Worm (Caenorhabditis elegans) whole organism, young adult: ENCODE measurements around the gene F40F9.10.

Source experiments
- D2030.7 ChIP-seq: fragments of 200-800 bp; sonication (Bioruptor generic); IDR thresholded peaks from 2 replicates; pipeline ENCODE4 v1.3.6; 2022; ENCODE audit warnings: missing genetic modification reagents, missing genetic modification characterization, missing compliant biosample characterization
- F33H1.4 ChIP-seq: fragments of 200-800 bp; sonication (Bioruptor generic); IDR thresholded peaks from 2 replicates; pipeline ENCODE4 v1.3.6; 2022; ENCODE audit warnings: missing genetic modification reagents, missing genetic modification characterization, missing compliant biosample characterization
- F55B11.4 ChIP-seq: sonication (generic microtip); optimal IDR thresholded peaks from 2 replicates; lab custom pipeline; 2016; ENCODE audit warnings: missing compliant biosample characterization, missing genetic modification characterization, borderline replicate concordance; ENCODE audit not compliant: insufficient read depth
- K12H6.12 ChIP-seq: fragments of 200-800 bp; sonication (Bioruptor generic); optimal IDR thresholded peaks from 2 replicates; lab custom pipeline; 2018; ENCODE audit warnings: mild to moderate bottlenecking, missing genetic modification characterization, missing compliant biosample characterization
- Y53F4B.3 ChIP-seq: fragments of 200-800 bp; sonication (Bioruptor generic); IDR thresholded peaks from 2 replicates; pipeline ENCODE4 v1.3.6; 2022; ENCODE audit warnings: missing genetic modification reagents, missing genetic modification characterization, missing compliant biosample characterization
- Y79H2A.3 ChIP-seq: fragments of 200-800 bp; sonication (Bioruptor generic); conservative IDR thresholded peaks from 2 replicates; pipeline ENCODE4 v1.3.6; 2022; ENCODE audit warnings: missing genetic modification reagents, missing genetic modification characterization, missing compliant biosample characterization
- ZK185.1 ChIP-seq: sonication (generic microtip); optimal IDR thresholded peaks from 2 replicates; lab custom pipeline; 2016; ENCODE audit warnings: mild to moderate bottlenecking, missing genetic modification characterization, missing compliant biosample characterization; ENCODE audit not compliant: poor library complexity, severe bottlenecking
- attf-5 ChIP-seq: fragments of 200-800 bp; sonication (Bioruptor generic); optimal IDR thresholded peaks from 2 replicates; lab custom pipeline; 2018; ENCODE audit warnings: mild to moderate bottlenecking, missing genetic modification characterization, missing compliant biosample characterization
- attf-6 ChIP-seq: fragments of 200-800 bp; sonication (Bioruptor generic); IDR thresholded peaks from 2 replicates; pipeline ENCODE4 v1.3.6; 2022; ENCODE audit warnings: missing genetic modification reagents, missing genetic modification characterization, missing compliant biosample characterization
- bed-1 ChIP-seq: fragments of 200-800 bp; sonication (Bioruptor generic); IDR thresholded peaks from 2 replicates; pipeline ENCODE4 v1.3.6; 2022; ENCODE audit warnings: missing genetic modification reagents, missing genetic modification characterization, missing compliant biosample characterization
- cebp-1 ChIP-seq, 2 experiments: fragments of 200-800 bp in 1 of 2; sonication (Bioruptor generic) in 1 of 2; sonication (generic microtip) in 1 of 2; IDR thresholded peaks in 1 of 2; optimal IDR thresholded peaks in 1 of 2; 2 replicates each; pipeline versions ENCODE4 v1.3.6 to Lab custom; 2017 to 2022; ENCODE audit warnings: missing compliant biosample characterization in 2 of 2, missing genetic modification characterization in 2 of 2, mild to moderate bottlenecking in 1 of 2, missing genetic modification reagents in 1 of 2, moderate library complexity in 1 of 2
- ceh-27 ChIP-seq: fragments of 200-800 bp; sonication (Bioruptor generic); optimal IDR thresholded peaks from 2 replicates; lab custom pipeline; 2018; ENCODE audit warnings: mild to moderate bottlenecking, missing genetic modification characterization, moderate library complexity, missing compliant biosample characterization
- ceh-91 ChIP-seq: fragments of 200-800 bp; sonication (Bioruptor generic); IDR thresholded peaks from 2 replicates; pipeline ENCODE4 v1.3.6; 2022; ENCODE audit warnings: missing genetic modification reagents, missing genetic modification characterization, missing compliant biosample characterization
- die-1 ChIP-seq: sonication (generic microtip); optimal IDR thresholded peaks from 2 replicates; lab custom pipeline; 2016; ENCODE audit warnings: missing genotype, mild to moderate bottlenecking, missing genetic modification characterization, missing compliant biosample characterization
- dox-1 ChIP-seq: fragments of 200-800 bp; sonication (Bioruptor generic); IDR thresholded peaks from 2 replicates; pipeline ENCODE4 v1.3.6; 2022; ENCODE audit warnings: missing genetic modification reagents, missing genetic modification characterization, missing compliant biosample characterization
- dpl-1 ChIP-seq: fragments of 150-350 bp; optimal IDR thresholded peaks from 2 replicates; lab custom pipeline; 2014; ENCODE audit warnings: missing biosample characterization, missing genetic modification reagents, missing genetic modification characterization
- efl-1 ChIP-seq: fragments of 150-350 bp; optimal IDR thresholded peaks from 2 replicates; lab custom pipeline; 2014; ENCODE audit warnings: missing biosample characterization, missing genetic modification reagents, missing genetic modification characterization
- egl-18 ChIP-seq: fragments of 200-800 bp; sonication (Bioruptor generic); IDR thresholded peaks from 2 replicates; pipeline ENCODE4 v1.3.6; 2022; ENCODE audit warnings: missing genetic modification reagents, missing genetic modification characterization, missing compliant biosample characterization
- egl-44 ChIP-seq: fragments of 200-800 bp; sonication (Bioruptor generic); IDR thresholded peaks from 2 replicates; pipeline ENCODE4 v1.3.6; 2022; ENCODE audit warnings: missing genetic modification reagents, missing genetic modification characterization, missing compliant biosample characterization
- hlh-12 ChIP-seq: sonication (generic microtip); optimal IDR thresholded peaks from 2 replicates; lab custom pipeline; 2016; ENCODE audit warnings: missing genetic modification characterization, missing compliant biosample characterization
- hmg-1.2 ChIP-seq: fragments of 200-800 bp; sonication (Bioruptor generic); IDR thresholded peaks from 2 replicates; pipeline ENCODE4 v1.3.6; 2022; ENCODE audit warnings: missing genetic modification reagents, missing genetic modification characterization, missing compliant biosample characterization
- hmg-20 ChIP-seq: fragments of 200-800 bp; sonication (Bioruptor generic); IDR thresholded peaks from 2 replicates; pipeline ENCODE4 v1.3.6; 2022; ENCODE audit warnings: missing genetic modification reagents, missing genetic modification characterization, missing compliant biosample characterization
- let-607 ChIP-seq, 2 experiments: fragments of 200-800 bp in 1 of 2; sonication (Bioruptor generic) in 1 of 2; sonication (generic microtip) in 1 of 2; optimal IDR thresholded peaks; 2 replicates each; lab custom pipeline; 2016 to 2018; ENCODE audit warnings: mild to moderate bottlenecking in 2 of 2, missing compliant biosample characterization in 2 of 2, missing genetic modification characterization in 2 of 2, moderate library complexity in 2 of 2, missing genotype in 1 of 2
- lin-40 ChIP-seq: sonication (generic microtip); optimal IDR thresholded peaks from 2 replicates; lab custom pipeline; 2016; ENCODE audit warnings: missing genetic modification characterization, mild to moderate bottlenecking, missing compliant biosample characterization, missing genotype, missing genetic modification reagents
- lin-54 ChIP-seq: fragments of 200-800 bp; sonication (Bioruptor generic); optimal IDR thresholded peaks from 2 replicates; lab custom pipeline; 2018; ENCODE audit warnings: mild to moderate bottlenecking, missing genetic modification characterization, missing compliant biosample characterization
- lsl-1 ChIP-seq: fragments of 200-800 bp; sonication (Bioruptor generic); optimal IDR thresholded peaks from 2 replicates; lab custom pipeline; 2018; ENCODE audit warnings: mild to moderate bottlenecking, missing genetic modification characterization, moderate library complexity, missing compliant biosample characterization
- mcd-1 ChIP-seq: fragments of 200-800 bp; sonication (Bioruptor generic); IDR thresholded peaks from 2 replicates; pipeline ENCODE4 v1.3.6; 2022; ENCODE audit warnings: missing genetic modification reagents, missing genetic modification characterization, missing compliant biosample characterization
- nfyb-1 ChIP-seq: fragments of 200-800 bp; sonication (Bioruptor generic); IDR thresholded peaks from 2 replicates; pipeline ENCODE4 v1.3.6; 2022; ENCODE audit warnings: missing genetic modification reagents, missing genetic modification characterization, missing compliant biosample characterization
- nhr-179 ChIP-seq: sonication (generic microtip); optimal IDR thresholded peaks from 2 replicates; lab custom pipeline; 2016; ENCODE audit warnings: mild to moderate bottlenecking, missing genetic modification characterization, missing compliant biosample characterization
- nhr-80 ChIP-seq: sonication (generic microtip); optimal IDR thresholded peaks from 2 replicates; lab custom pipeline; 2016; ENCODE audit warnings: missing genetic modification characterization, missing compliant biosample characterization
- nhr-90 ChIP-seq: sonication (generic microtip); optimal IDR thresholded peaks from 2 replicates; lab custom pipeline; 2016; ENCODE audit warnings: missing genotype, mild to moderate bottlenecking, missing genetic modification characterization, missing compliant biosample characterization
- pha-4 ChIP-seq: fragments of 150-350 bp; sonication (generic microtip); optimal IDR thresholded peaks from 2 replicates; lab custom pipeline; 2014; ENCODE audit warnings: missing biosample characterization, missing genetic modification reagents, missing genetic modification characterization
- sea-2 ChIP-seq: fragments of 200-800 bp; sonication (Bioruptor generic); IDR thresholded peaks from 2 replicates; pipeline ENCODE4 v1.3.6; 2022; ENCODE audit warnings: missing genetic modification characterization, missing compliant biosample characterization
- snpc-3.4 ChIP-seq: sonication (generic microtip); optimal IDR thresholded peaks from 2 replicates; lab custom pipeline; 2017; ENCODE audit warnings: missing genetic modification characterization, mild to moderate bottlenecking, missing compliant biosample characterization, antibody characterized with exemption, moderate library complexity, missing genotype, missing genetic modification reagents
- snpc-4 ChIP-seq, 5 experiments: fragments of 150-350 bp in 1 of 5; sonication (generic microtip) in 4 of 5; optimal IDR thresholded peaks; 2 replicates each; lab custom pipeline; 2014 to 2018; ENCODE audit warnings: missing genetic modification characterization in 5 of 5, missing biosample characterization in 3 of 5, antibody characterized with exemption in 2 of 5, mild to moderate bottlenecking in 2 of 5, missing compliant biosample characterization in 2 of 5, missing genotype in 2 of 5, moderate library complexity in 2 of 5, missing genetic modification reagents in 1 of 5
- tbp1 ChIP-seq: fragments of 200-800 bp; sonication (Bioruptor generic); optimal IDR thresholded peaks from 2 replicates; lab custom pipeline; 2018; ENCODE audit warnings: mild to moderate bottlenecking, missing genetic modification characterization, missing compliant biosample characterization
- tlf-1 ChIP-seq: fragments of 200-800 bp; sonication (Bioruptor generic); optimal IDR thresholded peaks from 2 replicates; lab custom pipeline; 2018; ENCODE audit warnings: mild to moderate bottlenecking, missing genetic modification characterization, missing compliant biosample characterization
- unc-62 ChIP-seq: fragments of 150-350 bp; optimal IDR thresholded peaks from 2 replicates; lab custom pipeline; 2014; ENCODE audit warnings: missing biosample characterization, missing genetic modification reagents, missing genetic modification characterization
- zfh-2 ChIP-seq: fragments of 200-800 bp; sonication (Bioruptor generic); conservative IDR thresholded peaks from 2 replicates; pipeline ENCODE4 v1.3.6; 2022; ENCODE audit warnings: missing genetic modification reagents, missing genetic modification characterization, missing compliant biosample characterization
- ztf-6 ChIP-seq: fragments of 200-800 bp; sonication (Bioruptor generic); IDR thresholded peaks from 2 replicates; pipeline ENCODE4 v1.3.6; 2022; ENCODE audit warnings: missing genetic modification reagents, missing genetic modification characterization, missing compliant biosample characterization

F40F9.10 gene

ce11 chrV:9729462-9730162 lies 16.2 kb upstream of the F40F9.10 start, which contains the start of the genes aagr-3 and drap-1:
Gene aagr-3, minus strand, starts transcription at chrV:9729512.
Gene drap-1, plus strand, starts transcription at chrV:9730106.
- TF ChIP-seq ceh-91 (GFP tag; lab: Robert Waterston, UW) (0 out of 2 replicates have a peak, but pooled peaks have one; percentile 27), snpc-4 (GFP tag; optimal IDR thresholded peaks at IDR 0.05; lab: Kevin White, UChicago) (no peak), snpc-4 (tag; optimal IDR thresholded peaks at IDR 0.05; lab: Kevin White, UChicago) (peak in 1 of 4 experiments; percentile 8), ceh-27 (GFP tag; lab: Kevin White, UChicago) (no peak), let-607 (tag; optimal IDR thresholded peaks at IDR 0.05; lab: Kevin White, UChicago) (no peak), nhr-90 (tag; lab: Kevin White, UChicago) (no peak), cebp-1 (GFP tag; IDR thresholded peaks at IDR 0.05; lab: Robert Waterston, UW) (no peak), cebp-1 (tag; optimal IDR thresholded peaks at IDR 0.05; lab: Kevin White, UChicago) (peak; percentile 40), hmg-1.2 (no peak), mcd-1 (GFP tag; lab: Robert Waterston, UW) (peak; percentile 62), die-1 (no peak), Y53F4B.3 (no peak), unc-62 (GFP tag; lab: Kevin White, UChicago) (no peak), snpc-3.4 (tag; lab: Kevin White, UChicago) (peak; percentile 54), zfh-2 (GFP tag; lab: Robert Waterston, UW) (no peak), F55B11.4 (tag; lab: Kevin White, UChicago) (no peak), pha-4 (tag; lab: Kevin White, UChicago) (no peak), ztf-6 (GFP tag; lab: Robert Waterston, UW) (no peak), hlh-12 (tag; lab: Kevin White, UChicago) (no peak), efl-1 (peak; percentile 3), lin-54 (GFP tag; lab: Kevin White, UChicago) (peak; percentile 42), K12H6.12 (tag; lab: Kevin White, UChicago) (no peak), nhr-80 (tag; lab: Kevin White, UChicago) (peak; percentile 66), nfyb-1 (GFP tag; lab: Robert Waterston, UW) (no peak), D2030.7 (GFP tag; lab: Robert Waterston, UW) (0 out of 2 replicates have a peak, but pooled peaks have one; percentile 17), lin-40 (tag; lab: Kevin White, UChicago) (peak; percentile 11), dox-1 (GFP tag; lab: Robert Waterston, UW) (peak; percentile 14; the same call in 1 of the 2 replicates), ZK185.1 (tag; lab: Kevin White, UChicago) (no peak), egl-44 (GFP tag; lab: Robert Waterston, UW) (no peak), tbp1 (GFP tag; lab: Kevin White, UChicago) (peak; percentile 0), egl-18 (no peak), dpl-1 (GFP tag; lab: Kevin White, UChicago) (peak; percentile 10), Y79H2A.3 (GFP tag; lab: Robert Waterston, UW) (no peak), tlf-1 (GFP tag; lab: Kevin White, UChicago) (no peak), hmg-20 (GFP tag; lab: Robert Waterston, UW) (no peak), sea-2 (GFP tag; lab: Robert Waterston, UW) (no peak), lsl-1 (peak; percentile 60), attf-5 (peak; percentile 61), attf-6 (no peak), bed-1 (no peak), F33H1.4 (peak; percentile 50; the same call in 1 of the 2 replicates), nhr-179 (tag; lab: Kevin White, UChicago) (no peak)
